Worm (Caenorhabditis elegans): ENCODE data around the gene vms-1.

ce11 chrIII:8061114-8061513 lies 27.2 kb upstream of the vms-1 start:
- no peak for TF ChIP-seq unc-62 (GFP tag; optimal IDR thresholded peaks at IDR 0.05)
- no peak for TF ChIP-seq ama-1 (optimal IDR thresholded peaks at IDR 0.05)
- TF ChIP-seq pqm-1 (tag; optimal IDR thresholded peaks at IDR 0.05), result no peak
- TF ChIP-seq nhr-237 (tag; optimal IDR thresholded peaks at IDR 0.05), result no peak
- no peak for TF ChIP-seq lin-39 (tag; optimal IDR thresholded peaks at IDR 0.05)
- TF ChIP-seq aly-2 (tag; optimal IDR thresholded peaks at IDR 0.05), result no peak
- TF ChIP-seq tbx-2 (tag; optimal IDR thresholded peaks at IDR 0.05), result no peak
- no peak for TF ChIP-seq fos-1 (tag; optimal IDR thresholded peaks at IDR 0.05)
- TF ChIP-seq ZK546.5 (tag; optimal IDR thresholded peaks at IDR 0.05), result no peak
- TF ChIP-seq ztf-4 (tag; optimal IDR thresholded peaks at IDR 0.05), result no peak

Measured in whole organism, L3 larva.